ENCODE assay signal across 1 fruit fly cellular context in the genomic region with DNA sequence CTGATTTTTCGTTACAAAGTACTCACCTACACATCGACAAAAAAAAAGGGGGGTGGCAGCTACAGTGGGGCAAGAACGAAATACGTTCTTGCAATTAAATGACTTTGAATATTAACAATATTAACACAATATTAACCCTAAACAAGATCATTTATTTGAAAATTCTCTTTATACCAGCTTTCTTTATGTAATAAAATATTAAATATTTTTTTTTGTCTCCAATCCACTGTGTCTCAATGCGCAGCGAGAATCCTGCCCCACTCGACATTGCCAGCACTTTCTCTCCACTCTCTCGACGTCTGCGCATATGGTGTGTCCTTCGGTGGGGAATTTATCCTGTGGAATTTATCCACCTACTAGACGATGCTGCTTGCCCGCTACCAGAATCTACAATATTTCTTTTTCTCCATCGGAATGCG.
TF ChIP-seq lines count a peak whose summit lies in the region.

No protein-coding gene starts in this region.

TF ChIP-seq in whole organism, embryonic, 481 proteins besides CTCF, POLR2A, EP300 and RAD21 (continued from another document and continues in another):
- TF ChIP-seq Poxn (GFP tag; IDR thresholded peaks at IDR 0.05; lab: Robert Waterston, UW) (peak; percentile 70), al (GFP tag; IDR thresholded peaks at IDR 0.05; lab: Robert Waterston, UW) (peak; percentile 88), amos (GFP tag; IDR thresholded peaks at IDR 0.05; lab: Robert Waterston, UW; ENCODE audit: partially characterized antibody) (no peak), Nf-YB (GFP tag; optimal IDR thresholded peaks at IDR 0.05; lab: Kevin White, UChicago) (peak; percentile 73), Antp (GFP tag; optimal IDR thresholded peaks at IDR 0.05; lab: Kevin White, UChicago) (peak; percentile 49), kah (GFP tag; optimal IDR thresholded peaks at IDR 0.05; lab: Kevin White, UChicago) (peak; percentile 76), CG13775 (GFP tag; optimal IDR thresholded peaks at IDR 0.05; lab: Kevin White, UChicago) (peak; percentile 84), CG17612 (GFP tag; IDR thresholded peaks at IDR 0.05; lab: Robert Waterston, UW) (peak; percentile 73), pita (GFP tag; optimal IDR thresholded peaks at IDR 0.05; lab: Kevin White, UChicago) (no peak), CG3995 (GFP tag; optimal IDR thresholded peaks at IDR 0.05; lab: Kevin White, UChicago) (peak; percentile 16), unpg (GFP tag; optimal IDR thresholded peaks at IDR 0.05; lab: Kevin White, UChicago) (peak; percentile 89), bowl (GFP tag; IDR thresholded peaks at IDR 0.05; lab: Robert Waterston, UW) (peak; percentile 86; the same call in 1 of the 2 replicates), ranshi (GFP tag; IDR thresholded peaks at IDR 0.05; lab: Robert Waterston, UW) (peak; percentile 94), tna (GFP tag; IDR thresholded peaks at IDR 0.05; lab: Robert Waterston, UW; ENCODE audit: partially characterized antibody) (no peak), zfh2 (GFP tag; optimal IDR thresholded peaks at IDR 0.05; lab: Kevin White, UChicago) (peak; percentile 39), CG7839 (tag; optimal IDR thresholded peaks at IDR 0.05; lab: Kevin White, UChicago) (peak; percentile 92), CG14014 (GFP tag; IDR thresholded peaks at IDR 0.05; lab: Robert Waterston, UW) (peak; percentile 96), pum (GFP tag; optimal IDR thresholded peaks at IDR 0.05; lab: Kevin White, UChicago) (peak; percentile 50), so (GFP tag; IDR thresholded peaks at IDR 0.05; lab: Robert Waterston, UW) (peak; percentile 95), H15 (GFP tag; IDR thresholded peaks at IDR 0.05; lab: Robert Waterston, UW) (peak; percentile 92), trh (GFP tag; optimal IDR thresholded peaks at IDR 0.05; lab: Kevin White, UChicago) (peak; percentile 48), CG32772 (GFP tag; IDR thresholded peaks at IDR 0.05; lab: Robert Waterston, UW) (peak; percentile 94), h (optimal IDR thresholded peaks at IDR 0.05; lab: Kevin White, UChicago) (no peak), nerfin-2 (GFP tag; IDR thresholded peaks at IDR 0.05; lab: Robert Waterston, UW; ENCODE audit: partially characterized antibody) (no peak; the same call in 1 of the 2 replicates), insv (GFP tag; optimal IDR thresholded peaks at IDR 0.05; lab: Kevin White, UChicago) (peak in 1 of 2 experiments; percentile 65), CG10366 (GFP tag; IDR thresholded peaks at IDR 0.05; lab: Robert Waterston, UW) (peak; percentile 91), Bgb (GFP tag; IDR thresholded peaks at IDR 0.05; lab: Robert Waterston, UW; ENCODE audit: partially characterized antibody) (peak; percentile 5; the same call in 1 of the 2 replicates), Dip3 (GFP tag; optimal IDR thresholded peaks at IDR 0.05; lab: Kevin White, UChicago) (peak; percentile 42), pho (GFP tag; optimal IDR thresholded peaks at IDR 0.05; lab: Kevin White, UChicago) (peak; percentile 54), CG34422 (GFP tag; IDR thresholded peaks at IDR 0.05; lab: Robert Waterston, UW) (peak; percentile 95), zen2 (GFP tag; IDR thresholded peaks at IDR 0.05; lab: Robert Waterston, UW; ENCODE audit: partially characterized antibody) (no peak), CG12236 (GFP tag; optimal IDR thresholded peaks at IDR 0.05; lab: Kevin White, UChicago) (no peak), mam (GFP tag; optimal IDR thresholded peaks at IDR 0.05; lab: Kevin White, UChicago) (peak; percentile 60), CG8765 (GFP tag; IDR thresholded peaks at IDR 0.05; lab: Robert Waterston, UW) (peak; percentile 64; the same call in 1 of the 2 replicates), HmgD (GFP tag; optimal IDR thresholded peaks at IDR 0.05; lab: Kevin White, UChicago) (no peak), tgo (GFP tag; IDR thresholded peaks at IDR 0.05; lab: Robert Waterston, UW) (peak; percentile 93), CG6683 (GFP tag; optimal IDR thresholded peaks at IDR 0.05; lab: Kevin White, UChicago) (peak; percentile 94), CG34376 (GFP tag; optimal IDR thresholded peaks at IDR 0.05; lab: Kevin White, UChicago) (peak; percentile 94), CG8478 (optimal IDR thresholded peaks at IDR 0.05; lab: Kevin White, UChicago) (no peak), CG6175 (GFP tag; IDR thresholded peaks at IDR 0.05; lab: Robert Waterston, UW) (peak; percentile 84), Dek (tag; optimal IDR thresholded peaks at IDR 0.05; lab: Kevin White, UChicago) (peak; percentile 85), luna (GFP tag; optimal IDR thresholded peaks at IDR 0.05; lab: Kevin White, UChicago) (no peak), bab2 (GFP tag; optimal IDR thresholded peaks at IDR 0.05; lab: Kevin White, UChicago) (peak; percentile 68), dimm (GFP tag; IDR thresholded peaks at IDR 0.05; lab: Robert Waterston, UW) (peak; percentile 74), Hsf (GFP tag; optimal IDR thresholded peaks at IDR 0.05; lab: Kevin White, UChicago) (peak; percentile 74), CG6854 (GFP tag; optimal IDR thresholded peaks at IDR 0.05; lab: Kevin White, UChicago) (peak; percentile 89), HLH3B (GFP tag; IDR thresholded peaks at IDR 0.05; lab: Robert Waterston, UW) (peak; percentile 96), Rfx (GFP tag; IDR thresholded peaks at IDR 0.05; lab: Robert Waterston, UW) (peak; percentile 92), CG4707 (GFP tag; optimal IDR thresholded peaks at IDR 0.05; lab: Kevin White, UChicago) (peak; percentile 78), jumu (GFP tag; optimal IDR thresholded peaks at IDR 0.05; lab: Kevin White, UChicago) (peak; percentile 71), CG15011 (GFP tag; optimal IDR thresholded peaks at IDR 0.05; lab: Kevin White, UChicago) (peak; percentile 80), Pdp1 (GFP tag; optimal IDR thresholded peaks at IDR 0.05; lab: Kevin White, UChicago) (peak; percentile 61 to 69), nau (GFP tag; optimal IDR thresholded peaks at IDR 0.05; lab: Kevin White, UChicago) (peak; percentile 82), CG13287 (GFP tag; IDR thresholded peaks at IDR 0.05; lab: Robert Waterston, UW; ENCODE audit: partially characterized antibody) (peak; percentile 34; the same call in 1 of the 2 replicates), CG1832 (GFP tag; optimal IDR thresholded peaks at IDR 0.05; lab: Kevin White, UChicago) (no peak), sens (GFP tag; lab: Kevin White, UChicago) (peak; percentile 95), CG17328 (GFP tag; IDR thresholded peaks at IDR 0.05; lab: Robert Waterston, UW) (peak; percentile 94), lilli (GFP tag; optimal IDR thresholded peaks at IDR 0.05; lab: Kevin White, UChicago) (peak; percentile 79), oc (tag; optimal IDR thresholded peaks at IDR 0.05; lab: Kevin White, UChicago) (peak; percentile 84), CG1024 (GFP tag; IDR thresholded peaks at IDR 0.05; lab: Robert Waterston, UW) (peak; percentile 78), ase (GFP tag; IDR thresholded peaks at IDR 0.05; lab: Robert Waterston, UW) (peak; percentile 90), CG11456 (GFP tag; IDR thresholded peaks at IDR 0.05; lab: Robert Waterston, UW) (peak; percentile 91), CG10321 (GFP tag; IDR thresholded peaks at IDR 0.05; lab: Robert Waterston, UW) (peak; percentile 76), dati (GFP tag; IDR thresholded peaks at IDR 0.05; lab: Robert Waterston, UW) (peak; percentile 85), GATAe (GFP tag; conservative IDR thresholded peaks at IDR 0.05; lab: Robert Waterston, UW) (peak; percentile 52; the same call in 1 of the 2 replicates), C15 (GFP tag; IDR thresholded peaks at IDR 0.05; lab: Robert Waterston, UW) (peak; percentile 78; the same call in 2 of the 3 replicates), bbx (GFP tag; IDR thresholded peaks at IDR 0.05; lab: Robert Waterston, UW; ENCODE audit: partially characterized antibody) (no peak; the same call in 1 of the 2 replicates), dan (GFP tag; IDR thresholded peaks at IDR 0.05; lab: Robert Waterston, UW) (peak; percentile 60; the same call in 1 of the 2 replicates), Atf-2 (GFP tag; optimal IDR thresholded peaks at IDR 0.05; lab: Kevin White, UChicago) (peak; percentile 13), CG42726 (GFP tag; IDR thresholded peaks at IDR 0.05; lab: Robert Waterston, UW; ENCODE audit: partially characterized antibody) (no peak), CG30431 (GFP tag; optimal IDR thresholded peaks at IDR 0.05; lab: Kevin White, UChicago) (peak; percentile 64), CG33557 (GFP tag; optimal IDR thresholded peaks at IDR 0.05; lab: Kevin White, UChicago) (peak; percentile 80), CG8089 (GFP tag; optimal IDR thresholded peaks at IDR 0.05; lab: Kevin White, UChicago) (no peak), HLH4C (GFP tag; IDR thresholded peaks at IDR 0.05; lab: Robert Waterston, UW; ENCODE audit: partially characterized antibody) (0 out of 3 replicates have a peak, but pooled peaks have one; percentile 12), caup (GFP tag; optimal IDR thresholded peaks at IDR 0.05; lab: Kevin White, UChicago; ENCODE audit: severe bottlenecking) (peak; percentile 93), Dbx (GFP tag; IDR thresholded peaks at IDR 0.05; lab: Robert Waterston, UW) (peak; percentile 97), pros (GFP tag; optimal IDR thresholded peaks at IDR 0.05; lab: Kevin White, UChicago) (no peak), hkb (optimal IDR thresholded peaks at IDR 0.05; lab: Kevin White, UChicago) (no peak), hkb (GFP tag; IDR thresholded peaks at IDR 0.05; lab: Robert Waterston, UW) (peak; percentile 97), CG15601 (tag; optimal IDR thresholded peaks at IDR 0.05; lab: Kevin White, UChicago) (peak; percentile 85), pnt (GFP tag; optimal IDR thresholded peaks at IDR 0.05; lab: Kevin White, UChicago) (peak; percentile 25), z (GFP tag; IDR thresholded peaks at IDR 0.05; lab: Robert Waterston, UW) (0 out of 3 replicates have a peak, but pooled peaks have one; percentile 35), grn (GFP tag; optimal IDR thresholded peaks at IDR 0.05; lab: Kevin White, UChicago) (peak; percentile 34), gfzf (GFP tag; optimal IDR thresholded peaks at IDR 0.05; lab: Kevin White, UChicago) (no peak), ssp (GFP tag; IDR thresholded peaks at IDR 0.05; lab: Robert Waterston, UW) (peak; percentile 87), Hmr (GFP tag; optimal IDR thresholded peaks at IDR 0.05; lab: Kevin White, UChicago) (peak; percentile 96), emc (GFP tag; optimal IDR thresholded peaks at IDR 0.05; lab: Kevin White, UChicago) (no peak), CG31224 (GFP tag; IDR thresholded peaks at IDR 0.05; lab: Robert Waterston, UW) (no peak), bcd (GFP tag; optimal IDR thresholded peaks at IDR 0.05; lab: Kevin White, UChicago) (peak; percentile 87), sim (GFP tag; IDR thresholded peaks at IDR 0.05; lab: Robert Waterston, UW) (peak; percentile 87), CG10431 (GFP tag; optimal IDR thresholded peaks at IDR 0.05; lab: Kevin White, UChicago) (peak; percentile 83), CG3838 (GFP tag; optimal IDR thresholded peaks at IDR 0.05; lab: Kevin White, UChicago) (peak; percentile 27), CG12071 (GFP tag; optimal IDR thresholded peaks at IDR 0.05; lab: Kevin White, UChicago) (peak; percentile 69), CG6689 (GFP tag; IDR thresholded peaks at IDR 0.05; lab: Robert Waterston, UW) (peak; percentile 92), CG7556 (GFP tag; optimal IDR thresholded peaks at IDR 0.05; lab: Kevin White, UChicago) (peak; percentile 95), CG15073 (GFP tag; optimal IDR thresholded peaks at IDR 0.05; lab: Kevin White, UChicago) (peak; percentile 2), slou (GFP tag; optimal IDR thresholded peaks at IDR 0.05; lab: Kevin White, UChicago) (peak; percentile 76), usp (GFP tag; optimal IDR thresholded peaks at IDR 0.05; lab: Kevin White, UChicago) (no peak), klu (GFP tag; IDR thresholded peaks at IDR 0.05; lab: Robert Waterston, UW) (peak; percentile 75), ara (GFP tag; IDR thresholded peaks at IDR 0.05; lab: Robert Waterston, UW) (peak; percentile 89), CG3407 (GFP tag; optimal IDR thresholded peaks at IDR 0.05; lab: Kevin White, UChicago) (peak; percentile 82), ac (GFP tag; optimal IDR thresholded peaks at IDR 0.05; lab: Kevin White, UChicago) (peak; percentile 39), CG10274 (GFP tag; optimal IDR thresholded peaks at IDR 0.05; lab: Kevin White, UChicago) (peak; percentile 73), Sry-β (GFP tag; optimal IDR thresholded peaks at IDR 0.05; lab: Kevin White, UChicago) (peak; percentile 26), eve (GFP tag; optimal IDR thresholded peaks at IDR 0.05; lab: Kevin White, UChicago) (peak in 1 of 2 experiments; percentile 94), danr (GFP tag; IDR thresholded peaks at IDR 0.05; lab: Robert Waterston, UW) (peak; percentile 74), dm (GFP tag; optimal IDR thresholded peaks at IDR 0.05; lab: Kevin White, UChicago) (no peak), pzg (GFP tag; optimal IDR thresholded peaks at IDR 0.05; lab: Kevin White, UChicago) (no peak), stc (GFP tag; IDR thresholded peaks at IDR 0.05; lab: Robert Waterston, UW) (peak; percentile 92), CG2129 (GFP tag; IDR thresholded peaks at IDR 0.05; lab: Robert Waterston, UW; ENCODE audit: partially characterized antibody) (no peak), crc (GFP tag; optimal IDR thresholded peaks at IDR 0.05; lab: Kevin White, UChicago) (no peak), CG10959 (GFP tag; IDR thresholded peaks at IDR 0.05; lab: Robert Waterston, UW) (peak; percentile 90), ro (GFP tag; IDR thresholded peaks at IDR 0.05; lab: Robert Waterston, UW) (peak; percentile 84), CG8388 (GFP tag; optimal IDR thresholded peaks at IDR 0.05; lab: Kevin White, UChicago) (peak; percentile 80), gcm2 (GFP tag; optimal IDR thresholded peaks at IDR 0.05; lab: Kevin White, UChicago) (peak; percentile 50), btn (GFP tag; optimal IDR thresholded peaks at IDR 0.05; lab: Kevin White, UChicago) (no peak), wdn (GFP tag; IDR thresholded peaks at IDR 0.05; lab: Robert Waterston, UW) (peak; percentile 93), B-H1 (GFP tag; IDR thresholded peaks at IDR 0.05; lab: Robert Waterston, UW) (peak; percentile 91), Oaz (GFP tag; IDR thresholded peaks at IDR 0.05; lab: Robert Waterston, UW) (peak; percentile 89), MBD-R2 (GFP tag; IDR thresholded peaks at IDR 0.05; lab: Robert Waterston, UW) (peak; percentile 91), tup (GFP tag; optimal IDR thresholded peaks at IDR 0.05; lab: Kevin White, UChicago) (peak; percentile 81), zen (tag; optimal IDR thresholded peaks at IDR 0.05; lab: Kevin White, UChicago) (peak; percentile 78), CG2120 (GFP tag; optimal IDR thresholded peaks at IDR 0.05; lab: Kevin White, UChicago) (peak; percentile 90), ftz-f1 (GFP tag; optimal IDR thresholded peaks at IDR 0.05; lab: Kevin White, UChicago) (no peak)
